Worm (Caenorhabditis elegans): ENCODE results near the gene C08B6.10.

ce11 chrV:10086141-10086540 is 39.2 kb upstream of the C08B6.10 start:
- TF ChIP-seq him-1 (tag; optimal IDR thresholded peaks at IDR 0.05) (no peak), dao-5 (tag; optimal IDR thresholded peaks at IDR 0.05) (no peak), W03F9.2 (tag; optimal IDR thresholded peaks at IDR 0.05) (no peak)
